Worm (Caenorhabditis elegans) whole organism, L1 larva: Measurements from ENCODE around the gene F35E8.6.

Source experiments
- C16A3.4 ChIP-seq: fragments of 150-350 bp; optimal IDR thresholded peaks from 2 replicates; lab custom pipeline; 2014; ENCODE audit warnings: missing biosample characterization, missing genetic modification characterization
- C34B4.2 ChIP-seq: sonication (generic microtip); optimal IDR thresholded peaks from 2 replicates; lab custom pipeline; 2017; ENCODE audit warnings: mild to moderate bottlenecking, missing genetic modification characterization, missing compliant biosample characterization
- alr-1 ChIP-seq: fragments of 200-800 bp; sonication (Bioruptor generic); optimal IDR thresholded peaks from 2 replicates; lab custom pipeline; 2018; ENCODE audit warnings: borderline replicate concordance, mild to moderate bottlenecking, missing genetic modification characterization, missing compliant biosample characterization
- aly-2 ChIP-seq: fragments of 150-350 bp; optimal IDR thresholded peaks from 2 replicates; lab custom pipeline; 2014; ENCODE audit warnings: missing biosample characterization, missing genetic modification characterization
- ama-1 ChIP-seq: fragments of 150-350 bp; optimal IDR thresholded peaks from 2 replicates; lab custom pipeline; 2014
- blmp-1 ChIP-seq: fragments of 150-350 bp; optimal IDR thresholded peaks from 2 replicates; lab custom pipeline; 2014; ENCODE audit warnings: missing biosample characterization, missing genetic modification characterization
- ceh-63 ChIP-seq: fragments of 200-800 bp; sonication (Bioruptor generic); optimal IDR thresholded peaks from 2 replicates; lab custom pipeline; 2018; ENCODE audit warnings: mild to moderate bottlenecking, missing genetic modification characterization, missing compliant biosample characterization
- ces-1 ChIP-seq: fragments of 150-350 bp; optimal IDR thresholded peaks from 2 replicates; lab custom pipeline; 2014; ENCODE audit warnings: missing biosample characterization, missing genetic modification reagents, missing genetic modification characterization
- dpl-1 ChIP-seq, 3 experiments: fragments of 150-350 bp in 2 of 3; sonication (generic microtip) in 1 of 3; optimal IDR thresholded peaks; 2 replicates each; lab custom pipeline; 2014 to 2017; ENCODE audit warnings: missing biosample characterization in 3 of 3, missing genetic modification characterization in 3 of 3, missing genetic modification reagents in 3 of 3
- dsc-1 ChIP-seq: sonication (generic microtip); optimal IDR thresholded peaks from 2 replicates; lab custom pipeline; 2016; ENCODE audit warnings: mild to moderate bottlenecking, missing genetic modification characterization, missing compliant biosample characterization
- efl-1 ChIP-seq, 4 experiments: fragments of 150-350 bp; optimal IDR thresholded peaks in 3 of 4; peaks in 1 of 4; 1 replicate in 1 of 4; 2 replicates in 3 of 4; lab custom pipeline; 2014; ENCODE audit warnings: missing biosample characterization in 2 of 4, missing genetic modification characterization in 2 of 4, missing genetic modification reagents in 2 of 4
- egl-27 ChIP-seq, 2 experiments: fragments of 150-350 bp in 1 of 2; sonication (generic microtip); optimal IDR thresholded peaks; 3 replicates each; lab custom pipeline; 2017 to 2018; ENCODE audit warnings: missing biosample characterization in 2 of 2, missing genetic modification characterization in 2 of 2, missing genetic modification reagents in 2 of 2
- elt-2 ChIP-seq: sonication (generic microtip); optimal IDR thresholded peaks from 2 replicates; lab custom pipeline; 2016; ENCODE audit warnings: missing genetic modification characterization, mild to moderate bottlenecking, inconsistent platforms, missing compliant biosample characterization, missing genetic modification reagents
- elt-3 ChIP-seq, 6 experiments: fragments of 150-350 bp in 1 of 6; sonication (generic microtip); optimal IDR thresholded peaks; 2 replicates each; lab custom pipeline; 2017 to 2018; ENCODE audit warnings: missing biosample characterization in 6 of 6, missing genetic modification characterization in 6 of 6, inconsistent platforms in 1 of 6
- ets-5 ChIP-seq: fragments of 200-800 bp; sonication (Bioruptor generic); IDR thresholded peaks from 2 replicates; pipeline ENCODE4 v1.3.6; 2022; ENCODE audit warnings: missing genetic modification characterization, missing compliant biosample characterization
- fkh-8 ChIP-seq: sonication (generic microtip); optimal IDR thresholded peaks from 2 replicates; lab custom pipeline; 2016; ENCODE audit warnings: mild to moderate bottlenecking, missing genetic modification characterization, missing compliant biosample characterization
- grh-1 ChIP-seq: fragments of 200-800 bp; sonication (Bioruptor generic); IDR thresholded peaks from 2 replicates; pipeline ENCODE4 v1.3.6; 2022; ENCODE audit warnings: missing genetic modification reagents, missing genetic modification characterization, missing compliant biosample characterization
- hlh-4 ChIP-seq: sonication (generic microtip); optimal IDR thresholded peaks from 2 replicates; lab custom pipeline; 2016; ENCODE audit warnings: mild to moderate bottlenecking, missing genetic modification characterization, missing compliant biosample characterization
- hpl-2 ChIP-seq: fragments of 150-350 bp; optimal IDR thresholded peaks from 2 replicates; lab custom pipeline; 2014; ENCODE audit warnings: missing biosample characterization, missing genetic modification reagents, missing genetic modification characterization
- lin-15B ChIP-seq: fragments of 150-350 bp; sonication (generic microtip); optimal IDR thresholded peaks from 3 replicates; lab custom pipeline; 2014; ENCODE audit warnings: missing biosample characterization, missing genetic modification characterization
- lin-35 ChIP-seq, 2 experiments: fragments of 150-350 bp; optimal IDR thresholded peaks; 2 replicates each; lab custom pipeline; 2014; ENCODE audit warnings: missing biosample characterization in 2 of 2, missing genetic modification characterization in 2 of 2, missing genetic modification reagents in 2 of 2
- lin-39 ChIP-seq: fragments of 150-350 bp; optimal IDR thresholded peaks from 2 replicates; lab custom pipeline; 2014; ENCODE audit warnings: missing biosample characterization, missing genetic modification reagents, missing genetic modification characterization
- nhr-11 ChIP-seq: fragments of 150-350 bp; optimal IDR thresholded peaks from 2 replicates; lab custom pipeline; 2014; ENCODE audit warnings: missing biosample characterization, missing genetic modification characterization
- nhr-237 ChIP-seq: fragments of 150-350 bp; optimal IDR thresholded peaks from 2 replicates; lab custom pipeline; 2014; ENCODE audit warnings: missing biosample characterization, missing genetic modification characterization
- nhr-28 ChIP-seq: fragments of 150-350 bp; optimal IDR thresholded peaks from 2 replicates; lab custom pipeline; 2014; ENCODE audit warnings: missing biosample characterization, missing genetic modification characterization
- nhr-71 ChIP-seq: sonication (generic microtip); optimal IDR thresholded peaks from 2 replicates; lab custom pipeline; 2016; ENCODE audit warnings: mild to moderate bottlenecking, missing genetic modification characterization, moderate library complexity, missing compliant biosample characterization
- nhr-77 ChIP-seq: fragments of 150-350 bp; optimal IDR thresholded peaks from 2 replicates; lab custom pipeline; 2014; ENCODE audit warnings: missing biosample characterization, missing genetic modification characterization
- nhr-84 ChIP-seq: sonication (generic microtip); optimal IDR thresholded peaks from 2 replicates; lab custom pipeline; 2017; ENCODE audit warnings: missing biosample characterization, missing genetic modification characterization
- pag-3 ChIP-seq: sonication (generic microtip); optimal IDR thresholded peaks from 2 replicates; lab custom pipeline; 2017; ENCODE audit warnings: missing genetic modification characterization, mild to moderate bottlenecking, missing compliant biosample characterization, antibody characterized with exemption, borderline replicate concordance; ENCODE audit not compliant: insufficient read depth
- pax-3 ChIP-seq: fragments of 200-800 bp; sonication (Bioruptor generic); optimal IDR thresholded peaks from 2 replicates; lab custom pipeline; 2018; ENCODE audit warnings: mild to moderate bottlenecking, missing genetic modification characterization, moderate library complexity, missing compliant biosample characterization
- rnt-1 ChIP-seq: sonication (generic microtip); optimal IDR thresholded peaks from 2 replicates; lab custom pipeline; 2016; ENCODE audit warnings: mild to moderate bottlenecking, missing genetic modification characterization, moderate library complexity, missing compliant biosample characterization
- skn-1 ChIP-seq: fragments of 150-350 bp; optimal IDR thresholded peaks from 2 replicates; lab custom pipeline; 2014; ENCODE audit warnings: missing biosample characterization, missing genetic modification characterization
- snpc-4 ChIP-seq: fragments of 150-350 bp; optimal IDR thresholded peaks from 2 replicates; lab custom pipeline; 2014; ENCODE audit warnings: missing biosample characterization, missing genetic modification characterization
- snu-23 ChIP-seq: sonication (generic microtip); optimal IDR thresholded peaks from 2 replicates; lab custom pipeline; 2016; ENCODE audit warnings: missing genetic modification characterization, missing compliant biosample characterization
- sox-4 ChIP-seq: sonication (generic microtip); optimal IDR thresholded peaks from 2 replicates; lab custom pipeline; 2016; ENCODE audit warnings: missing genetic modification characterization, missing compliant biosample characterization
- tlp-1 ChIP-seq: fragments of 150-350 bp; optimal IDR thresholded peaks from 2 replicates; lab custom pipeline; 2014; ENCODE audit warnings: missing biosample characterization, missing genetic modification characterization
- zag-1 ChIP-seq: fragments of 150-350 bp; optimal IDR thresholded peaks from 2 replicates; lab custom pipeline; 2014; ENCODE audit warnings: missing biosample characterization, missing genetic modification characterization
- zip-4 ChIP-seq: fragments of 200-800 bp; sonication (Bioruptor generic); optimal IDR thresholded peaks from 2 replicates; lab custom pipeline; 2018; ENCODE audit warnings: mild to moderate bottlenecking, missing genetic modification characterization, moderate library complexity, missing compliant biosample characterization
- ztf-11 ChIP-seq, 2 experiments: sonication (generic microtip); optimal IDR thresholded peaks; 2 replicates each; lab custom pipeline; 2016 to 2017; ENCODE audit warnings: missing genetic modification characterization in 2 of 2, missing biosample characterization in 1 of 2, missing compliant biosample characterization in 1 of 2

The F35E8.6 gene

ce11 chrV:15911848-15912247, at the start of gene F35E8.6:
Gene F35E8.6 (plus strand): TSS chrV:15912148.
- no peak for TF ChIP-seq pag-3 (tag; lab: Kevin White, UChicago)
- no peak for TF ChIP-seq nhr-28 (tag; lab: Kevin White, UChicago)
- no peak for TF ChIP-seq dsc-1
- TF ChIP-seq lin-15B (tag; lab: Kevin White, UChicago) = no peak
- TF ChIP-seq C16A3.4 (tag; lab: Kevin White, UChicago) = no peak
- no peak for TF ChIP-seq ceh-63
- no peak for TF ChIP-seq C34B4.2 (tag; lab: Kevin White, UChicago)
- no peak for TF ChIP-seq hlh-4 (tag; lab: Kevin White, UChicago)
- no peak for TF ChIP-seq aly-2 (tag; lab: Kevin White, UChicago)
- no peak for TF ChIP-seq ces-1 (GFP tag; lab: Kevin White, UChicago)
- TF ChIP-seq pax-3 (tag; lab: Kevin White, UChicago) = no peak
- TF ChIP-seq alr-1 = no peak
- TF ChIP-seq grh-1 (GFP tag; lab: Robert Waterston, UW) = no peak
- TF ChIP-seq lin-39 (tag; lab: Kevin White, UChicago) = no peak
- no peak for TF ChIP-seq lin-35 (GFP tag; optimal IDR thresholded peaks at IDR 0.05; lab: Kevin White, UChicago)
- TF ChIP-seq fkh-8 = no peak

ce11 chrV:15862599-15862998, 49.3 kb upstream of the F35E8.6 start, which contains the start of gene srz-12:
Gene srz-12 (minus strand): TSS chrV:15862699.
- TF ChIP-seq elt-2 (no peak), ets-5 (GFP tag; lab: Robert Waterston, UW) (no peak), zip-4 (GFP tag; lab: Kevin White, UChicago) (no peak), pag-3 (tag; lab: Kevin White, UChicago) (no peak), hpl-2 (GFP tag; lab: Kevin White, UChicago) (no peak), nhr-77 (no peak), nhr-237 (no peak), nhr-71 (tag; lab: Kevin White, UChicago) (no peak), zag-1 (tag; lab: Kevin White, UChicago) (no peak), skn-1 (tag; lab: Kevin White, UChicago) (no peak), nhr-28 (tag; lab: Kevin White, UChicago) (no peak), nhr-11 (no peak)

DNA sequence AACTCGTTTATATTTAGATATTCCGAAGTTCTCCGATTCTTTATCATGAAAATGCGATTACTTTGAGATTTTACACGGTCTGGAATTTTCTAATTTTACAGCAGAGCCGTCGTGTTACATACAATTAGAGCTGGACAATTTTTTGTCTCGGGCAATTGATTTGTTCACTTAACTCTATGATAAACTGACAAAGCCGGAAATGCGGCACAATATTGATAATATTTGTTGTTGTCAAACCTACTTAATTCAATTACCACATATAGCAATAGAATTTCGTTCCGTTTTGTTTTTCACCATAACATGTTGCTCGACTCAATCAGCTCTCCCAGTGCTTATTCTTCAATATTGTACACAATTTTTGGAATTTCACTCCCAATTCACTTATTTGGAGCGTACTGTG, 48.9 kb upstream of the F35E8.6 start, which contains the start of gene srh-299:
srh-299 (plus strand) TSS at position 301 of the 400 bp plus-strand sequence.
- TF ChIP-seq efl-1 (optimal IDR thresholded peaks at IDR 0.05; lab: Kevin White, UChicago) (no peak), efl-1 (GFP tag; optimal IDR thresholded peaks at IDR 0.05 in 1 of 2; lab: Kevin White, UChicago) (no peak), ztf-11 (tag; optimal IDR thresholded peaks at IDR 0.05; lab: Kevin White, UChicago) (no peak), tlp-1 (tag; lab: Kevin White, UChicago) (no peak), nhr-77 (no peak), snu-23 (GFP tag; lab: Kevin White, UChicago) (no peak), pag-3 (tag; lab: Kevin White, UChicago) (no peak), elt-3 (tag; optimal IDR thresholded peaks at IDR 0.05; lab: Kevin White, UChicago) (no peak), elt-2 (no peak), nhr-84 (tag; lab: Kevin White, UChicago) (no peak), alr-1 (no peak)

DNA sequence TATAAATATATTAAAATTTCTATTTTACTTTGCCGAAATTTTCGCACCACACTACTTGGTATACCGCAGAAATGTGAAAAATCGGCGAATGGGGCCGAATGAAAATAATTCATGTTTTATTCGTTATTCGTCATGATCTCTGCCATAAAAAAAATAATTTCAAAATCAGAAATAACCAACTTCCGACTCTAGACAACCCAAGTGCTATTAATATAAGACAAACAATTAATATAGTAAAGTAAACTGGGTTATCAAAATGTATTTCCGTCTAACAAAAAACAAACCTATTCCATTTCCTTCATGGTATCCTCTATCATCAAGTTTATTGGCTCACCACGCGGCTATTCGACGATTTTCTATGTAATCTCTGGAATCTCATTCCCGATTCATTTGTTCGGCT, 46.1 kb upstream of the F35E8.6 start, which contains the start of gene srh-293:
srh-293 (plus strand) TSS at position 301 of the 400 bp plus-strand sequence.
- no peak for TF ChIP-seq egl-27 (tag; optimal IDR thresholded peaks at IDR 0.05; lab: Kevin White, UChicago)
- TF ChIP-seq rnt-1 = no peak
- TF ChIP-seq snpc-4 (tag; lab: Kevin White, UChicago) = no peak
- TF ChIP-seq dpl-1 (GFP tag; optimal IDR thresholded peaks at IDR 0.05; lab: Kevin White, UChicago) = no peak
- TF ChIP-seq blmp-1 (tag; lab: Kevin White, UChicago) = no peak
- TF ChIP-seq ztf-11 (tag; optimal IDR thresholded peaks at IDR 0.05; lab: Kevin White, UChicago) = no peak
- TF ChIP-seq sox-4 (tag; lab: Kevin White, UChicago) = no peak
- TF ChIP-seq ama-1 (lab: Kevin White, UChicago) = no peak
- no peak for TF ChIP-seq C34B4.2 (tag; lab: Kevin White, UChicago)
